Worm (Caenorhabditis elegans) whole organism, L3 larva: Measurements from ENCODE around the gene blos-2.

Experiments
- R02D3.7 ChIP-seq: fragments of 150-350 bp; optimal IDR thresholded peaks from 2 replicates; lab custom pipeline; 2014; ENCODE audit warnings: missing biosample characterization, missing genetic modification characterization
- ceh-82 ChIP-seq: fragments of 150-350 bp; optimal IDR thresholded peaks from 2 replicates; lab custom pipeline; 2014; ENCODE audit warnings: missing biosample characterization, missing genetic modification characterization
- jun-1 ChIP-seq: fragments of 150-350 bp; optimal IDR thresholded peaks from 2 replicates; lab custom pipeline; 2014; ENCODE audit warnings: missing biosample characterization, missing genetic modification reagents, missing genetic modification characterization
- lin-39 ChIP-seq: fragments of 150-350 bp; optimal IDR thresholded peaks from 2 replicates; lab custom pipeline; 2018; ENCODE audit warnings: missing biosample characterization, missing genetic modification reagents, missing genetic modification characterization
- nhr-237 ChIP-seq: fragments of 150-350 bp; optimal IDR thresholded peaks from 2 replicates; lab custom pipeline; 2014; ENCODE audit warnings: missing biosample characterization, missing genetic modification characterization
- nhr-25 ChIP-seq: sonication (generic microtip); optimal IDR thresholded peaks from 2 replicates; lab custom pipeline; 2017; ENCODE audit warnings: missing biosample characterization, missing genetic modification characterization
- pha-4 ChIP-seq: fragments of 150-350 bp; optimal IDR thresholded peaks from 2 replicates; lab custom pipeline; 2014; ENCODE audit warnings: missing biosample characterization, missing genetic modification reagents, missing genetic modification characterization
- snpc-4 ChIP-seq: fragments of 150-350 bp; optimal IDR thresholded peaks from 2 replicates; lab custom pipeline; 2014; ENCODE audit warnings: missing biosample characterization, missing genetic modification characterization
- unc-39 ChIP-seq: sonication (generic microtip); optimal IDR thresholded peaks from 4 replicates; lab custom pipeline; 2017; ENCODE audit warnings: missing biosample characterization, missing genetic modification characterization
- ztf-11 ChIP-seq: fragments of 150-350 bp; optimal IDR thresholded peaks from 2 replicates; lab custom pipeline; 2014; ENCODE audit warnings: missing biosample characterization, missing genetic modification characterization

DNA sequence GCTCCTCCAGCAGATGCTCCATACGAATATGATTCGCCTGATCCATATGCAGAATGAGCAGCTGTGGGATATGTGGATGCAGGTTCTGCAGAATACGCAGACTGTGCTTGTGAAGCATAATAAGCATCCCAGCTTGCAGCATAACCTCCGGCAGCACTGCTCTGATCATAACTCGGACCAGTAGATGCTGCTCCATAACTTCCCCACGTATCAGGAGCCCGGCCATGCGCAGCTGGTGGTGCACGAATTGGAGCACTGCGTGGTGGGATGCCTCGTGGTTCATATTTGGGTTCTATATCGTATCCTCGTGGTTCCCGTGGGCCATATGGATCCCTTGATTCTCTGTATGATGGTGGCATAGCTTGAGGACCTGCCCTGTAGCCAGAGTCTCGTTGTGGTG, 39.7 kb downstream of the blos-2 start:
- TF ChIP-seq nhr-237: no peak
- TF ChIP-seq ztf-11: no peak
- no peak for TF ChIP-seq ceh-82 (tag; lab: Kevin White, UChicago)
- TF ChIP-seq snpc-4: no peak
- TF ChIP-seq R02D3.7 (tag; lab: Kevin White, UChicago): no peak
- TF ChIP-seq jun-1: no peak
- no peak for TF ChIP-seq nhr-25 (tag; lab: Kevin White, UChicago)
- TF ChIP-seq lin-39 (tag; lab: Kevin White, UChicago): no peak
- no peak for TF ChIP-seq unc-39 (tag; lab: Kevin White, UChicago)
- TF ChIP-seq pha-4: no peak
